Worm (Caenorhabditis elegans) whole organism, late embryonic: ENCODE results near the gene clec-156.

ENCODE experiments used
- ama-1 ChIP-seq: fragments of 150-350 bp; optimal IDR thresholded peaks from 2 replicates; lab custom pipeline; 2014
- lim-6 ChIP-seq: sonication (generic microtip); optimal IDR thresholded peaks from 2 replicates; lab custom pipeline; 2016; ENCODE audit warnings: missing genetic modification characterization, missing compliant biosample characterization
- tbx-2 ChIP-seq: sonication (generic microtip); optimal IDR thresholded peaks from 2 replicates; lab custom pipeline; 2016; ENCODE audit warnings: missing genetic modification characterization, missing compliant biosample characterization
- unc-3 ChIP-seq, 2 experiments: fragments of 200-800 bp in 1 of 2; sonication (Bioruptor generic) in 1 of 2; sonication (generic microtip) in 1 of 2; conservative IDR thresholded peaks in 1 of 2; optimal IDR thresholded peaks in 1 of 2; 2 replicates each; pipeline versions ENCODE4 v1.3.6 to Lab custom; 2016 to 2022; ENCODE audit warnings: missing compliant biosample characterization in 2 of 2, missing genetic modification characterization in 2 of 2, missing genetic modification reagents in 1 of 2

DNA sequence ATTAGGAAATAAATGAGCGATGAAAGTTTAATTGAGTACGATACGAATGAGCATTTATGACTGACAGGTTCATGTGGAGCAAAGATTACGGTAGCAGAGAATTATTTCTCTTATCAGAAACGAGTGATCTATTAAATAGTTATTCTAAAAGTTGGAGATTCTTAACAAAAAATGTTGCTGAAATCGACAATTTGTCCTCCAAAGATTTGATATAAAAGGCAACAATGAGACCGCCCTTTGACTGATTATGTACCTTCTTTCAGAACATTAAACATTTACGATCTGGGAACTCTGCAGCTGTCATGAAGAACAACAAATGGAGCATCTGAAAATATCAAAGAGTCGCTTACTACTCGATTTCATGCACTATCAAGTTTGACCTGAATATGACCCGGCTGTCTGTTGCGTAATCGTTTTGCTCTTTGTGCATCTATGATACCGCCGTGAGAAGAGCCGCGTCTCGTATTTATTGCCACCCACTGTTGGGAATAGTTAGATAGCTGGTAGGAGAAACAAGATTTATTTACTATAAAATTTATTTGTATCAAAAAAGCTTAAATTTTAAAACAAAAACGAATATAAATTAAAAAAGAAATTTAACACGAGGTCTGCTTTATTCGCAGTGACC lies 32.4 kb downstream of the clec-156 start, which contains the start of gene pal-1:
- TF ChIP-seq unc-3 (GFP tag; conservative IDR thresholded peaks at IDR 0.05; lab: Robert Waterston, UW) = no peak
- no peak for TF ChIP-seq unc-3 (tag; optimal IDR thresholded peaks at IDR 0.05; lab: Kevin White, UChicago)
- TF ChIP-seq lim-6 (tag; lab: Kevin White, UChicago) = no peak
- TF ChIP-seq ama-1 (lab: Kevin White, UChicago) = no peak
- no peak for TF ChIP-seq tbx-2 (tag; lab: Kevin White, UChicago)
